Fruit fly (Drosophila melanogaster) whole organism: Measurements from ENCODE around the gene CG14383.
A peak's percentile ranks its signal among the peaks of the same experiment; 100 is the strongest.

ENCODE experiments used
- Dll ChIP-seq: fragments of >200 bp; optimal IDR thresholded peaks from 2 replicates; lab custom pipeline; 2017
- pan ChIP-seq: fragments of >200 bp; optimal IDR thresholded peaks from 2 replicates; lab custom pipeline; 2017
- usp ChIP-seq: fragments of >200 bp; optimal IDR thresholded peaks from 2 replicates; lab custom pipeline; 2017; ENCODE audit warnings: missing biosample characterization, missing genetic modification characterization, mixed read lengths

DNA sequence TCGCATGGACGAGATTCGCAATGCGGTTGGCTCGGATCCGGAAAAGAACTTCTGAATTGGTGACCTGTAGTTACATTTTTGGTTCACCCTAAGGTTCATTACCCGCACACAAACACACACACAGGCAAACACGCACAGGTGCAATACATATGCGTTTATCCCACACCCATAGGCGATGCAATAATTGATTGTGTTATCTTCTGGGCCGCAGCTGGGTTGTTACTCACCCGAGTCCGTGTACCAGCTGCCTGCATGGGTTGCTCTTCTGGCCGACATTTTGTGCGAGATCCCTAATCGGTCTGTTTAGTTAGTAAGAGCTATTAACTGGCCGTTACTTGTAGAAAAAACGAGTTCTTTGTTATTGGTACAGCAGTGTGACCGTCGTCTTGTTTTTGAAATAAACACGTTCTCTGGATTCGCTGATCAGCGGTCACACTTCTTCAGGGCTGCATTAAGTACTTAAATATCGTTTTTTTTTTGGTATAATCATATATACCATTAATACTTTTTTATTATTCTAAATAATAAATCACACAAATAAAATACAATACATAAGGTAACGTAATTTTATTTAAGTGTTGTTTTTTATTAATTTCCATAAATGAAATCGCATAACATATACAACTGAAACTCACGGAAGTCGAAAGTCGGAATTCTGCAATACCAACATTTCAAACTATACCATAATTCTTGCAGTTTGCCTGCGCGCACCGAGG lies 22.8 kb upstream of the CG14383 start, which contains the start of gene CG8031:
- TF ChIP-seq Dll (lab: Kevin White, UChicago): peak; percentile 51
- no peak for TF ChIP-seq usp
- TF ChIP-seq pan (lab: Kevin White, UChicago): no peak
